Worm (Caenorhabditis elegans): ENCODE data around the gene epic-3.

epic-3 gene

DNA sequence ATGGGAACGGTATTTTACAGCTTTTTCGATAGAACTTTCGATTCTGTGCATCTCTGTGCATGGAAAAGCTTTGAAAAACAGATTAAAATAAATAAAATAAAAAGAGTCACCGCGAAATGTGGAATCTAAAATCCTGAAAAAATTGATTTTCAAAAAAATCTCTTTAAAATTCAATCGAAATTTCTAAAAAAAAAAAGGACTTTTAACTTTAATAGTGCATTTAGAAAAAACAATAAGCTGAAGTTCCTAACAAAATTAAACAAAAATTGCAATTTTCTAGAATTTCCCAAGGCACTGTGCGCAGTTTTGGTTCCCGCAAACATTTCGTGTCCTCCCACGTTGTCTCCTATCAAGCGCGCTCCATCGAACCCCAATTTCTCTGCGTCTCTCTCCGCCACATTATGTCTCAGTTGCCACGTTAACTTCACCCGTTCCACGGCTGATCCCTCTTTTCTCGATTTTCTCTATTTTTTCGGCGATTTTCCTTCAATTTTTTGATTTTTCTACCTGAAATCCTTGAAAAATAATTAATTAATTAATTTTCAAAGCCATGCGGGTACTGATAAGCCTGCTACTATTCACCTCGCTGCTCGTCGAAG lies 21.4 kb upstream of the epic-3 start, which contains the start of the genes Y41D4A.6 and Y41D4A.4 (continued):
- TF ChIP-seq lim-7 (GFP tag; IDR thresholded peaks at IDR 0.05) (0 out of 2 replicates have a peak, but pooled peaks have one; percentile 48), ceh-28 (tag; optimal IDR thresholded peaks at IDR 0.05) (no peak), F44E2.7 (GFP tag; IDR thresholded peaks at IDR 0.05) (no peak), snpc-4 (tag; optimal IDR thresholded peaks at IDR 0.05) (no peak), snpc-1.2 (GFP tag; IDR thresholded peaks at IDR 0.05) (no peak), Y105C5A.15 (GFP tag; IDR thresholded peaks at IDR 0.05) (no peak), daf-12 (tag; optimal IDR thresholded peaks at IDR 0.05) (no peak), nhr-25 (tag; optimal IDR thresholded peaks at IDR 0.05; ENCODE audit: borderline replicate concordance, insufficient read depth) (peak; percentile 77), gei-8 (GFP tag; optimal IDR thresholded peaks at IDR 0.05) (no peak), arid-1 (GFP tag; conservative IDR thresholded peaks at IDR 0.05) (peak; percentile 61), nhr-237 (tag; optimal IDR thresholded peaks at IDR 0.05) (no peak), R02D3.7 (tag; optimal IDR thresholded peaks at IDR 0.05) (no peak), lin-15B (tag; optimal IDR thresholded peaks at IDR 0.05) (peak; percentile 37), ztf-7 (tag; optimal IDR thresholded peaks at IDR 0.05) (peak; percentile 10), fos-1 (tag; optimal IDR thresholded peaks at IDR 0.05) (no peak), nhr-28 (tag; optimal IDR thresholded peaks at IDR 0.05) (peak; percentile 81), Y5F2A.4 (GFP tag; optimal IDR thresholded peaks at IDR 0.05) (no peak), lsy-2 (tag; optimal IDR thresholded peaks at IDR 0.05) (peak; percentile 3 to 83), nhr-6 (tag; optimal IDR thresholded peaks at IDR 0.05) (peak; percentile 73), egl-27 (tag; optimal IDR thresholded peaks at IDR 0.05) (no peak)

DNA sequence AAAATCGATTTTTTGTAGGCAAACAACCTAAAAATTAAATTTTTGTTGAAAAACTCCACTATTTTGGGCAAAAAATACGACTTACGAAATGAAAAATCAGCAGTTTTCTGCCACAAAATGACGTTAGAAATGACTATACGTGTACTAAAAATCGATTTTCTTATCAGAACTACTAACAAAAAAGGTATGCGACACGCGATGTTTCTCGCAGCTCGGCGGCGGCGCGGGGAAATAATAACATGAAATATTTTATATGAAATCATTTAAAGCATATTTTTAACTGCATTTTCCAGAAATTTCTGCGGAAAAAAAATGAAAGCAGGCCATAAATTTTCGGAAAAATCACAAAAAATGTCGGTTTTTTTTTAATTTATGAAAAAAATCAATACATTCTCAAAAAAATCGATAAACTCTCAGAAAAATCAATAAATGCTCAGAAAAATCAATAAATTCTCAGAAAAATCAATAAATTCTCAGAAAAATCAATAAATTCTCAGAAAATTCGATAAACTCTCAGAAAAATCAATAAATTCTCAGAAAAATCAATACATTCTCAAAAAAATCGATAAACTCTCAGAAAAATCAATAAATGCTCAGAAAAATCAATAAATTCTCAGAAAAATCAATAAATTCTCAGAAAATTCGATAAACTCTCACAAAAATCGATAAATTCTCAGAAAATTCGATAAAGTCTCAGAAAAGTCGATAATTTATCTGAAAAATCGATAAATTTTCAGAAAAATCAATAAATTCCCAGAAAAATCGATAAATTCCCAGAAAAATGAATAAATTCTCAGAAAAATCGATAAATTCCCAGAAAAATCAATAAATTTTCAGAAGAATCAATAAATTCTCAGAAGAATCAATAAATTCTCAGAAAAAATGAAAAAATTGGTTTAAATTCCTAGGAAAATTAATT lies 16.2 kb upstream of the epic-3 start, which contains the start of gene ptpn-22:
Gene ptpn-22 (minus strand): TSS at position 158 of the 919 bp plus-strand sequence.
- TF ChIP-seq aha-1 (tag) (peak; percentile 35), ceh-28 (tag; optimal IDR thresholded peaks at IDR 0.05) (peak; percentile 90), hlh-11 (tag; optimal IDR thresholded peaks at IDR 0.05) (peak; percentile 25), daf-16 (GFP tag; optimal IDR thresholded peaks at IDR 0.05) (no peak), daf-16 (tag; optimal IDR thresholded peaks at IDR 0.05) (peak; percentile 18), ztf-7 (tag; optimal IDR thresholded peaks at IDR 0.05) (no peak), nhr-28 (tag; optimal IDR thresholded peaks at IDR 0.05) (peak; percentile 9), rbr-2 (tag; optimal IDR thresholded peaks at IDR 0.05) (no peak), daf-19 (GFP tag; conservative IDR thresholded peaks at IDR 0.05) (no peak)

DNA sequence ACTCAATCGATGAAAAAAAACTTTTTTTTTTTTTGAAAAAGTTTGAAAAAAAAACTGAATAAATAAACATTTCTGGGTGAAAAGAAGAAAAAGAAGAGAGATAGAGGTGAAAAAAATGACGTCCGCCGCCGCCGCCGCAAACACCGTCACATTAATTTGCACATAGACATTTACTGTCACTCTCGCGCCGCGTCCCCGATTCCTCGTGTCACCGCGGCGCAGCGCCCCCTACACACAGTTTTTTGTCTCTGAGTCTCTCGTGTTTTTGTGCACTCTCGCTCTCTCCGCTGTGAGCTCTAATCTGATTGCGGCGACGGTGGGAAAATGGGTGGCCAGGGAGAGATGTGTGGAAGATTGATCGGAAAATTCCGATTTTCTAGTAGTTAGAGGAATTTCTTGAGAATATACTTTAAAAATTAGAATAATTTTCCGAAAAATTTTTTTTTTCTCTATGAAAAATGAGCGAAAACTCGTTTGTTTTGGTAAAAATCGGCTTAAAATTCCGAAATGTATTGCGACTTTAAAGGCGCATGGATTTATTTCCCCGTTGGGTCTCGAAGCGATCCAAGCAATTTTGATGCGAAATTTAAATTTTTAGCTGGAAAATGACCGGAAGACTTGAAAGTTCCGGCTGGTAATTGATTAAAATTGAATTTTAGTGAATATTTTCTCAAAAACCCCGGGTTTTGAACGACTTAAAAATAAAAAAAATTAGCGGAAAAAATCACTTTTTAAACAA lies 15.4 kb upstream of the epic-3 start:
- TF ChIP-seq ctbp-1 (GFP tag; IDR thresholded peaks at IDR 0.05): no peak
- no peak for TF ChIP-seq mep-1 (tag; optimal IDR thresholded peaks at IDR 0.05)
- TF ChIP-seq daf-8 (GFP tag; IDR thresholded peaks at IDR 0.05): no peak
- no peak for TF ChIP-seq dmd-9 (GFP tag; IDR thresholded peaks at IDR 0.05)
- no peak for TF ChIP-seq unc-39 (tag; optimal IDR thresholded peaks at IDR 0.05)
- TF ChIP-seq cey-2 (tag; optimal IDR thresholded peaks at IDR 0.05; ENCODE audit: borderline replicate concordance, insufficient read depth): no peak
- TF ChIP-seq pha-4 (GFP tag; IDR thresholded peaks at IDR 0.05): no peak
- TF ChIP-seq pha-4 (tag; optimal IDR thresholded peaks at IDR 0.05): no peak
- TF ChIP-seq nhr-25 (tag; optimal IDR thresholded peaks at IDR 0.05; ENCODE audit: borderline replicate concordance, insufficient read depth): no peak
- TF ChIP-seq ceh-44 (GFP tag; IDR thresholded peaks at IDR 0.05): no peak
- peak; percentile 50; the same call in 1 of the 2 replicates for TF ChIP-seq hmg-1.1 (GFP tag; IDR thresholded peaks at IDR 0.05)
- no peak for TF ChIP-seq jun-1 (tag; optimal IDR thresholded peaks at IDR 0.05)
- no peak for TF ChIP-seq nhr-111 (GFP tag; optimal IDR thresholded peaks at IDR 0.05)
- no peak for TF ChIP-seq arid-1 (GFP tag; conservative IDR thresholded peaks at IDR 0.05)
- TF ChIP-seq lin-15B (tag; optimal IDR thresholded peaks at IDR 0.05): no peak
- TF ChIP-seq dmd-6 (GFP tag; IDR thresholded peaks at IDR 0.05): peak; percentile 48; the same call in 1 of the 2 replicates
- no peak for TF ChIP-seq F49E8.2 (tag; optimal IDR thresholded peaks at IDR 0.05; ENCODE audit: borderline replicate concordance)
- no peak for TF ChIP-seq zip-2 (tag; optimal IDR thresholded peaks at IDR 0.05)
- peak; percentile 63; the same call in 1 of the 2 replicates for TF ChIP-seq egl-43 (GFP tag; IDR thresholded peaks at IDR 0.05)
- TF ChIP-seq lin-13 (GFP tag; optimal IDR thresholded peaks at IDR 0.05): no peak
- no peak for TF ChIP-seq F10B5.3 (tag; optimal IDR thresholded peaks at IDR 0.05)
- TF ChIP-seq nhr-28 (tag; optimal IDR thresholded peaks at IDR 0.05): peak; percentile 18
- no peak for TF ChIP-seq R02D3.7 (tag; optimal IDR thresholded peaks at IDR 0.05)
- no peak for TF ChIP-seq rbr-2 (tag; optimal IDR thresholded peaks at IDR 0.05)
- TF ChIP-seq ztf-7 (tag; optimal IDR thresholded peaks at IDR 0.05): no peak
